Worm (Caenorhabditis elegans): Measurements from ENCODE around the gene ZK84.5.
A peak's percentile ranks its signal among the peaks of the same experiment; 100 is the strongest.

Gene ZK84.5

DNA sequence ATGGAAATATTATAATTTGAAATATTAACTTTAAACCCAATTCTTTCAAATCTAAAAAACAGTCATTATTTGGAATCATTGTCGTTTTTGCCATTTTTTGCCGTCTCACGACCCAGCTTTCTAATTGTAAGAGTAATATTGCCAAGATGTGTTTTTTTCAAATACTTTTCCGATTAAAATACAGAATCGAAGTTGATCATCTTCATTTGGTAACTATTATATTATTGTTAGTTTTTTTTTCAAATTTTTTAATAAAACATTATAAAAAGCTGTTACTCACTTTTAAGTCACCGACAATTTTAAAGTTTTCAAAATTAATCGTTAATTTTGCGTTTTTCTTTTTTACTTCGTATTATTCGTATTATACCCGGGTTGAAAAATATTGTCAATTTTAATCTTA is 19.1 kb downstream of the ZK84.5 start, which contains the start of gene ins-5:
Gene ins-5, plus strand, starts transcription at position 301 of the 400 bp plus-strand sequence.
- no peak for TF ChIP-seq zfp-3 (GFP tag; conservative IDR thresholded peaks at IDR 0.05)
- TF ChIP-seq lin-39 (tag; optimal IDR thresholded peaks at IDR 0.05), result no peak
- TF ChIP-seq F44E2.7 (GFP tag; IDR thresholded peaks at IDR 0.05), result no peak
- no peak for TF ChIP-seq T26A8.4 (GFP tag; IDR thresholded peaks at IDR 0.05)
- no peak for TF ChIP-seq nhr-77 (tag; optimal IDR thresholded peaks at IDR 0.05)
- TF ChIP-seq nhr-76 (tag; optimal IDR thresholded peaks at IDR 0.05), result no peak

DNA sequence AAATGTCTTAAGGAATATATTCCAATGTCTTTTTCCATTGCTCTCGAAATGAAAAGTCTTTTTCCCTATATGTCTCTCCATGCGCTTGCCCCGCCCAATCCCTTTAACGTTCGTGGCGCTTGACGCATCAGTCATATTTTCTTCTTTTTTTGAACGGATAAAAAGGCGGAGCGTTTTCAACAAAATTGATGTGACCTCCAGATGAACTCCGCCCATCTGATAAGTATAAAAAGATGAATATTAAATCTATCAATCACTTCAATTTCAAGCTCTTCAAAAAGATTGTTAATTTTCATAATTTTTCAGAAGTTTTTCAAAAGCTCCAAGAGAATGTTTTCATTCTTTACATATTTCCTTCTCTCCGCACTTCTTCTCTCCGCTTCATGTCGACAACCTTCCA is 20.2 kb downstream of the ZK84.5 start, which contains the start of gene ins-4:
Gene ins-4, plus strand, starts transcription at position 301 of the 400 bp plus-strand sequence.
- TF ChIP-seq snpc-1.2 (GFP tag; IDR thresholded peaks at IDR 0.05), result no peak
- TF ChIP-seq nhr-237 (tag; optimal IDR thresholded peaks at IDR 0.05), result no peak
- TF ChIP-seq zag-1 (tag; optimal IDR thresholded peaks at IDR 0.05), result no peak
- TF ChIP-seq aha-1 (tag), result no peak
- no peak for TF ChIP-seq vab-7 (GFP tag; IDR thresholded peaks at IDR 0.05)
- TF ChIP-seq nhr-102 (tag; optimal IDR thresholded peaks at IDR 0.05), result no peak
- no peak for TF ChIP-seq mxl-3 (GFP tag; optimal IDR thresholded peaks at IDR 0.05)
- no peak for TF ChIP-seq pha-4 (GFP tag; IDR thresholded peaks at IDR 0.05)
- TF ChIP-seq pha-4 (tag; optimal IDR thresholded peaks at IDR 0.05), result no peak
- no peak for TF ChIP-seq nhr-25 (tag; optimal IDR thresholded peaks at IDR 0.05; ENCODE audit: borderline replicate concordance, insufficient read depth)
- no peak for TF ChIP-seq F44E2.7 (GFP tag; IDR thresholded peaks at IDR 0.05)
- TF ChIP-seq mep-1 (tag; optimal IDR thresholded peaks at IDR 0.05), result no peak
- TF ChIP-seq zfp-3 (GFP tag; conservative IDR thresholded peaks at IDR 0.05), result no peak
- no peak for TF ChIP-seq mxl-2 (GFP tag; conservative IDR thresholded peaks at IDR 0.05)
- no peak for TF ChIP-seq F26F4.8 (GFP tag; conservative IDR thresholded peaks at IDR 0.05)
- TF ChIP-seq hlh-30 (tag; optimal IDR thresholded peaks at IDR 0.05; ENCODE audit: insufficient read depth), result no peak
- TF ChIP-seq lin-15B (tag; optimal IDR thresholded peaks at IDR 0.05), result no peak
- TF ChIP-seq lin-29 (GFP tag; IDR thresholded peaks at IDR 0.05), result no peak
- no peak for TF ChIP-seq ztf-11 (tag; optimal IDR thresholded peaks at IDR 0.05)

DNA sequence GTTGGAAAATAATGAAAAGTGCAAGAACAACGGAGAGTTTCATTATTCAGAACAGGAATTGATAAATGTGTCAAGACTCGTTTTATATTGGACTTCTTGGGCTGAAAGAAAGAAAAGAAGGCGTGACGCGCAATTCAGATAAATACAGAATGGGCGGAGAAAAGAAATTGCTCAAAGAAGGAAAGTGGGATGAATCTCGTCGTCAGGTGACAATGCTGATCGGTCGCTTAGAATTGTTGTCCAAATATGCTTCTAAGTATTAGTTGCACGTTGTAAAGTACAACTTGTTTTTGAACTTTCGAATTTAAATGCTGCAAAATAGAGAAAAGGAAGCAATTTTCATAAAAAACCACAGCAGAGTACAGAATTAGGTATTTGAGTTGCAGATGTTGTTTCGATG is 25.6 kb downstream of the ZK84.5 start, which contains the start of gene ins-3:
Gene ins-3, minus strand, starts transcription at position 101 of the 400 bp plus-strand sequence.
- TF ChIP-seq skn-1 (tag; optimal IDR thresholded peaks at IDR 0.05) (no peak), ceh-32 (tag; optimal IDR thresholded peaks at IDR 0.05; ENCODE audit: poor library complexity) (no peak), tra-1 (GFP tag; IDR thresholded peaks at IDR 0.05) (no peak), Y48G9A.11 (GFP tag; IDR thresholded peaks at IDR 0.05) (no peak), zip-2 (tag; optimal IDR thresholded peaks at IDR 0.05) (no peak), zfp-2 (tag; optimal IDR thresholded peaks at IDR 0.05) (no peak), egl-43 (GFP tag; IDR thresholded peaks at IDR 0.05) (no peak), ztf-11 (tag; optimal IDR thresholded peaks at IDR 0.05) (no peak), mdl-1 (tag; optimal IDR thresholded peaks at IDR 0.05) (no peak), hmg-1.1 (GFP tag; IDR thresholded peaks at IDR 0.05) (no peak), R02D3.7 (tag; optimal IDR thresholded peaks at IDR 0.05) (no peak), daf-19 (GFP tag; conservative IDR thresholded peaks at IDR 0.05) (no peak), saeg-2 (GFP tag; IDR thresholded peaks at IDR 0.05) (no peak), D1046.2 (GFP tag; IDR thresholded peaks at IDR 0.05) (no peak), pqm-1 (tag; optimal IDR thresholded peaks at IDR 0.05) (no peak), F37D6.2 (tag; optimal IDR thresholded peaks at IDR 0.05) (no peak)

- TF ChIP-seq hlh-30 (tag; optimal IDR thresholded peaks at IDR 0.05; ENCODE audit: insufficient read depth) (no peak), unc-62 (GFP tag; optimal IDR thresholded peaks at IDR 0.05 in 1 of 2) (peak in 1 of 2 experiments; percentile 80), unc-62 (tag; optimal IDR thresholded peaks at IDR 0.05) (no peak), aha-1 (tag) (no peak), D1046.2 (GFP tag; IDR thresholded peaks at IDR 0.05) (no peak), mes-2 (tag; optimal IDR thresholded peaks at IDR 0.05; ENCODE audit: poor library complexity, severe bottlenecking) (no peak), ctbp-1 (GFP tag; IDR thresholded peaks at IDR 0.05) (no peak)
Measured at ce11 chrII:5988224-5988623, 28.1 kb downstream of the ZK84.5 start, which contains the start of gene ins-2. Gene ins-2 (plus strand): TSS chrII:5988524.

Data from whole organism, L4 larva.